Worm (Caenorhabditis elegans): ENCODE measurements around the gene irld-18.

The irld-18 gene

ce11 chrIV:14549308-14549707 is 31.5 kb downstream of the irld-18 start, which contains the start of gene T27E7.9:
Gene T27E7.9 (minus strand): TSS chrIV:14549408.
- TF ChIP-seq fkh-2 (tag; optimal IDR thresholded peaks at IDR 0.05) (no peak), mdl-1 (tag; optimal IDR thresholded peaks at IDR 0.05) (no peak), fos-1 (tag; optimal IDR thresholded peaks at IDR 0.05) (no peak), egl-5 (tag; optimal IDR thresholded peaks at IDR 0.05) (no peak), ceh-16 (tag; optimal IDR thresholded peaks at IDR 0.05) (no peak), mml-1 (tag; optimal IDR thresholded peaks at IDR 0.05) (no peak), egl-27 (tag; optimal IDR thresholded peaks at IDR 0.05) (no peak), ama-1 (optimal IDR thresholded peaks at IDR 0.05) (no peak), nhr-28 (tag; optimal IDR thresholded peaks at IDR 0.05) (no peak), ZK546.5 (tag; optimal IDR thresholded peaks at IDR 0.05) (no peak), ceh-82 (tag; optimal IDR thresholded peaks at IDR 0.05) (no peak), sea-2 (GFP tag; optimal IDR thresholded peaks at IDR 0.05) (no peak), nhr-43 (tag; optimal IDR thresholded peaks at IDR 0.05; ENCODE audit: poor library complexity, severe bottlenecking) (no peak), ztf-11 (tag; optimal IDR thresholded peaks at IDR 0.05) (no peak), nhr-12 (tag; optimal IDR thresholded peaks at IDR 0.05) (no peak), aly-2 (tag; optimal IDR thresholded peaks at IDR 0.05) (no peak), R02D3.7 (tag; optimal IDR thresholded peaks at IDR 0.05) (no peak), skn-1 (tag; optimal IDR thresholded peaks at IDR 0.05) (no peak), unc-62 (GFP tag; optimal IDR thresholded peaks at IDR 0.05) (no peak)

ce11 chrIV:14547292-14547691 is 33.5 kb downstream of the irld-18 start:
- TF ChIP-seq ZK546.5 (tag; optimal IDR thresholded peaks at IDR 0.05) (no peak), fkh-2 (tag; optimal IDR thresholded peaks at IDR 0.05) (no peak), nfya-1 (tag; optimal IDR thresholded peaks at IDR 0.05; ENCODE audit: insufficient read depth) (peak; percentile 88)

ce11 chrIV:14542517-14542916 is 38.3 kb downstream of the irld-18 start, which contains the start of gene pals-29:
Gene pals-29 (minus strand): TSS chrIV:14542617.
- TF ChIP-seq egl-5 (tag; optimal IDR thresholded peaks at IDR 0.05) (no peak), nhr-67 (tag; optimal IDR thresholded peaks at IDR 0.05) (no peak), nfya-1 (tag; optimal IDR thresholded peaks at IDR 0.05; ENCODE audit: insufficient read depth) (no peak), skn-1 (tag; optimal IDR thresholded peaks at IDR 0.05) (no peak), sea-2 (GFP tag; optimal IDR thresholded peaks at IDR 0.05) (no peak), ztf-4 (tag; optimal IDR thresholded peaks at IDR 0.05) (no peak), lsy-12 (tag; optimal IDR thresholded peaks at IDR 0.05) (no peak), ztf-11 (tag; optimal IDR thresholded peaks at IDR 0.05) (no peak), ama-1 (optimal IDR thresholded peaks at IDR 0.05) (no peak), ceh-82 (tag; optimal IDR thresholded peaks at IDR 0.05) (no peak), aly-2 (tag; optimal IDR thresholded peaks at IDR 0.05) (no peak), elt-1 (tag; optimal IDR thresholded peaks at IDR 0.05) (no peak), lin-15B (tag; optimal IDR thresholded peaks at IDR 0.05) (no peak)

ce11 chrIV:14536911-14537310 is 43.9 kb downstream of the irld-18 start, which contains the start of gene T27E7.5:
Gene T27E7.5 (plus strand): TSS chrIV:14537163.
- no peak for TF ChIP-seq lin-15B (tag; optimal IDR thresholded peaks at IDR 0.05)
- TF ChIP-seq zag-1 (tag; optimal IDR thresholded peaks at IDR 0.05): no peak
- no peak for TF ChIP-seq ama-1 (optimal IDR thresholded peaks at IDR 0.05)
- TF ChIP-seq elt-2 (tag; optimal IDR thresholded peaks at IDR 0.05): no peak

ce11 chrIV:14534967-14535366 is 45.9 kb downstream of the irld-18 start, which contains the start of gene T27E7.4:
Gene T27E7.4 (minus strand): TSS chrIV:14535067.
- TF ChIP-seq nhr-43 (tag; optimal IDR thresholded peaks at IDR 0.05; ENCODE audit: poor library complexity, severe bottlenecking) (no peak), nfya-1 (tag; optimal IDR thresholded peaks at IDR 0.05; ENCODE audit: insufficient read depth) (no peak), lsy-12 (tag; optimal IDR thresholded peaks at IDR 0.05) (no peak), nhr-28 (tag; optimal IDR thresholded peaks at IDR 0.05) (no peak), tbx-2 (tag; optimal IDR thresholded peaks at IDR 0.05) (no peak), elt-1 (tag; optimal IDR thresholded peaks at IDR 0.05) (no peak), nhr-12 (tag; optimal IDR thresholded peaks at IDR 0.05) (no peak), pqm-1 (tag; optimal IDR thresholded peaks at IDR 0.05) (no peak), aly-2 (tag; optimal IDR thresholded peaks at IDR 0.05) (no peak), ztf-4 (tag; optimal IDR thresholded peaks at IDR 0.05) (no peak), nhr-23 (tag; optimal IDR thresholded peaks at IDR 0.05) (no peak), elt-2 (tag; optimal IDR thresholded peaks at IDR 0.05) (no peak), pha-4 (tag; optimal IDR thresholded peaks at IDR 0.05) (no peak), sea-2 (GFP tag; optimal IDR thresholded peaks at IDR 0.05) (no peak)

ce11 chrIV:14532366-14532765 is 48.5 kb downstream of the irld-18 start:
- no peak for TF ChIP-seq pha-4 (tag; optimal IDR thresholded peaks at IDR 0.05)
- TF ChIP-seq ama-1 (optimal IDR thresholded peaks at IDR 0.05): no peak
- TF ChIP-seq elt-1 (tag; optimal IDR thresholded peaks at IDR 0.05): no peak
- no peak for TF ChIP-seq nhr-237 (tag; optimal IDR thresholded peaks at IDR 0.05)
- no peak for TF ChIP-seq egl-5 (tag; optimal IDR thresholded peaks at IDR 0.05)
- no peak for TF ChIP-seq daf-12 (tag; optimal IDR thresholded peaks at IDR 0.05)
- no peak for TF ChIP-seq ceh-16 (tag; optimal IDR thresholded peaks at IDR 0.05)
- no peak for TF ChIP-seq ztf-11 (tag; optimal IDR thresholded peaks at IDR 0.05)
- no peak for TF ChIP-seq nhr-43 (tag; optimal IDR thresholded peaks at IDR 0.05; ENCODE audit: poor library complexity, severe bottlenecking)
- TF ChIP-seq nhr-28 (tag; optimal IDR thresholded peaks at IDR 0.05): no peak
- TF ChIP-seq skn-1 (tag; optimal IDR thresholded peaks at IDR 0.05): no peak
- no peak for TF ChIP-seq R02D3.7 (tag; optimal IDR thresholded peaks at IDR 0.05)
- no peak for TF ChIP-seq eor-1 (tag; optimal IDR thresholded peaks at IDR 0.05)
- TF ChIP-seq sea-2 (GFP tag; optimal IDR thresholded peaks at IDR 0.05): no peak
- TF ChIP-seq ceh-82 (tag; optimal IDR thresholded peaks at IDR 0.05): no peak
- no peak for TF ChIP-seq pqm-1 (tag; optimal IDR thresholded peaks at IDR 0.05)
- TF ChIP-seq elt-2 (tag; optimal IDR thresholded peaks at IDR 0.05): no peak
- no peak for TF ChIP-seq nfya-1 (tag; optimal IDR thresholded peaks at IDR 0.05; ENCODE audit: insufficient read depth)
